Fruit fly (Drosophila melanogaster) whole organism, wandering third instar larva: ENCODE data around the gene CG2816.

ENCODE experiments used
- Abd-B ChIP-seq: fragments of >200 bp; optimal IDR thresholded peaks from 2 replicates; lab custom pipeline; 2017; ENCODE audit warnings: missing biosample characterization, missing genetic modification characterization
- CG32264 ChIP-seq: fragments of 200-800 bp; sonication (Bioruptor generic); optimal IDR thresholded peaks from 2 replicates; lab custom pipeline; 2016; ENCODE audit warnings: missing biosample characterization, missing genetic modification characterization
- CG9705 ChIP-seq: fragments of 200-800 bp; sonication (Bioruptor generic); optimal IDR thresholded peaks from 2 replicates; lab custom pipeline; 2018; ENCODE audit warnings: missing biosample characterization, mild to moderate bottlenecking, missing genetic modification characterization
- CrebA ChIP-seq: fragments of 200-800 bp; sonication (Bioruptor generic); optimal IDR thresholded peaks from 2 replicates; lab custom pipeline; 2016; ENCODE audit warnings: missing biosample characterization, mild to moderate bottlenecking, missing genetic modification characterization, borderline replicate concordance
- Dfd ChIP-seq: fragments of >200 bp; optimal IDR thresholded peaks from 2 replicates; lab custom pipeline; 2017; ENCODE audit warnings: missing biosample characterization, missing genetic modification characterization
- GATAd ChIP-seq: sonication (Bioruptor generic); optimal IDR thresholded peaks from 2 replicates; lab custom pipeline; 2016; ENCODE audit warnings: missing biosample characterization, missing genetic modification characterization
- HLH106 ChIP-seq: fragments of 200-800 bp; optimal IDR thresholded peaks from 3 replicates; lab custom pipeline; 2019; ENCODE audit warnings: missing biosample characterization, mild to moderate bottlenecking, missing genetic modification characterization, moderate library complexity
- Hr78 ChIP-seq: fragments of >200 bp; optimal IDR thresholded peaks from 2 replicates; lab custom pipeline; 2017; ENCODE audit warnings: missing biosample characterization, missing genetic modification characterization
- Hr83 ChIP-seq: fragments of 200-300 bp; sonication (Bioruptor generic); optimal IDR thresholded peaks from 2 replicates; lab custom pipeline; 2016; ENCODE audit warnings: missing biosample characterization, mild to moderate bottlenecking, missing genetic modification characterization, moderate library complexity; ENCODE audit not compliant: poor library complexity, severe bottlenecking
- Jra ChIP-seq: sonication (Bioruptor generic); optimal IDR thresholded peaks from 2 replicates; lab custom pipeline; 2016; ENCODE audit warnings: missing biosample characterization, missing genetic modification characterization
- Myc ChIP-seq: fragments of >200 bp; optimal IDR thresholded peaks from 2 replicates; lab custom pipeline; 2017
- OdsH ChIP-seq: fragments of 200-800 bp; sonication (Bioruptor generic); optimal IDR thresholded peaks from 2 replicates; lab custom pipeline; 2016; ENCODE audit warnings: missing biosample characterization, mild to moderate bottlenecking, missing genetic modification characterization
- Sp1 ChIP-seq: fragments of 200-800 bp; sonication (Bioruptor generic); optimal IDR thresholded peaks from 3 replicates; lab custom pipeline; 2019; ENCODE audit warnings: missing biosample characterization, mild to moderate bottlenecking, missing genetic modification characterization, moderate library complexity
- Vsx2 ChIP-seq: fragments of 200-300, 225-300 bp; sonication (Bioruptor generic); optimal IDR thresholded peaks from 2 replicates; lab custom pipeline; 2018; ENCODE audit warnings: missing biosample characterization, missing genetic modification characterization; ENCODE audit not compliant: partially characterized antibody
- brk ChIP-seq: fragments of 200-800 bp; sonication (Bioruptor generic); optimal IDR thresholded peaks from 2 replicates; lab custom pipeline; 2016; ENCODE audit warnings: missing biosample characterization, mild to moderate bottlenecking, missing genetic modification characterization
- dl ChIP-seq, 2 experiments: fragments of 175-275, 200-275 bp in 1 of 2; fragments of 200-275 bp in 1 of 2; sonication (Bioruptor generic); optimal IDR thresholded peaks; lab custom pipeline; 2018; ENCODE audit warnings: mild to moderate bottlenecking in 2 of 2, missing biosample characterization in 2 of 2, missing genetic modification characterization in 2 of 2, moderate library complexity in 2 of 2; ENCODE audit not compliant: partially characterized antibody in 2 of 2, insufficient read depth in 1 of 2
- dmrt93B ChIP-seq: fragments of 200-800 bp; sonication (Bioruptor generic); optimal IDR thresholded peaks from 2 replicates; lab custom pipeline; 2018; ENCODE audit warnings: missing biosample characterization, mild to moderate bottlenecking, missing genetic modification characterization
- dsf ChIP-seq: sonication (Bioruptor generic); optimal IDR thresholded peaks from 2 replicates; lab custom pipeline; 2016; ENCODE audit warnings: missing biosample characterization, missing genetic modification characterization, borderline replicate concordance
- ey ChIP-seq: fragments of 200-800 bp; sonication (Bioruptor generic); optimal IDR thresholded peaks from 2 replicates; lab custom pipeline; 2016; ENCODE audit warnings: missing biosample characterization, missing genetic modification characterization
- fru ChIP-seq: fragments of 200-800 bp; sonication (Bioruptor generic); optimal IDR thresholded peaks from 3 replicates; lab custom pipeline; 2016; ENCODE audit warnings: missing biosample characterization, mild to moderate bottlenecking, missing genetic modification characterization
- h ChIP-seq: fragments of 200-800 bp; sonication (Bioruptor generic); optimal IDR thresholded peaks from 3 replicates; lab custom pipeline; 2016; ENCODE audit warnings: missing biosample characterization, mild to moderate bottlenecking, missing genetic modification characterization
- lola ChIP-seq: fragments of >200 bp; optimal IDR thresholded peaks from 2 replicates; lab custom pipeline; 2017; ENCODE audit warnings: missing biosample characterization, missing genetic modification characterization
- psq ChIP-seq: fragments of 200-800 bp; sonication (Bioruptor generic); optimal IDR thresholded peaks from 3 replicates; lab custom pipeline; 2017; ENCODE audit warnings: missing biosample characterization, mild to moderate bottlenecking, missing genetic modification characterization, moderate library complexity
- sage ChIP-seq: fragments of 200-800 bp; sonication (Bioruptor generic); optimal IDR thresholded peaks from 2 replicates; lab custom pipeline; 2016; ENCODE audit warnings: missing biosample characterization, mild to moderate bottlenecking, missing genetic modification characterization
- sv ChIP-seq: fragments of 200-800 bp; sonication (Bioruptor generic); optimal IDR thresholded peaks from 3 replicates; lab custom pipeline; 2016; ENCODE audit warnings: missing biosample characterization, missing genetic modification characterization
- tai ChIP-seq: sonication (Bioruptor generic); optimal IDR thresholded peaks from 2 replicates; lab custom pipeline; 2016; ENCODE audit warnings: missing biosample characterization, missing genetic modification characterization
- usp ChIP-seq: fragments of >200 bp; optimal IDR thresholded peaks from 2 replicates; lab custom pipeline; 2017; ENCODE audit warnings: missing biosample characterization, missing genetic modification characterization
- woc ChIP-seq: sonication (Bioruptor generic); optimal IDR thresholded peaks from 2 replicates; lab custom pipeline; 2016; ENCODE audit warnings: missing biosample characterization, mild to moderate bottlenecking, missing genetic modification characterization

The CG2816 gene

dm6 chr2L:3669675-3670074, 33.8 kb upstream of the CG2816 start, which contains the start of gene Sfp24Bb:
Gene Sfp24Bb (minus strand): TSS chr2L:3669775.
- TF ChIP-seq Vsx2 (GFP tag; lab: Kevin White, UChicago) = no peak
- no peak for TF ChIP-seq dmrt93B
- no peak for TF ChIP-seq fru (GFP tag; lab: Kevin White, UChicago)
- no peak for TF ChIP-seq Jra (GFP tag; lab: Kevin White, UChicago)
- TF ChIP-seq CG32264 (GFP tag; lab: Kevin White, UChicago) = no peak
- TF ChIP-seq Myc (lab: Kevin White, UChicago) = no peak

- TF ChIP-seq woc (GFP tag; lab: Kevin White, UChicago) = no peak
- no peak for TF ChIP-seq OdsH
- TF ChIP-seq brk (GFP tag; lab: Kevin White, UChicago) = no peak
- TF ChIP-seq ey (GFP tag; lab: Kevin White, UChicago) = no peak
- no peak for TF ChIP-seq sage (GFP tag; lab: Kevin White, UChicago)
- TF ChIP-seq tai (GFP tag; lab: Kevin White, UChicago) = no peak
- no peak for TF ChIP-seq CG9705 (GFP tag; lab: Kevin White, UChicago)
- TF ChIP-seq sv = no peak
- no peak for TF ChIP-seq Hr78 (GFP tag; lab: Kevin White, UChicago)
- TF ChIP-seq Abd-B (GFP tag; lab: Kevin White, UChicago) = no peak
- TF ChIP-seq, all 38 proteins: peak for 0
Measured at dm6 chr2L:3670481-3670880, 33.0 kb upstream of the CG2816 start, which contains the start of gene Sfp24Bc. Gene Sfp24Bc (minus strand): TSS chr2L:3670581.

dm6 chr2L:3675770-3676169, 27.7 kb upstream of the CG2816 start:
- no peak for TF ChIP-seq dsf (GFP tag; lab: Kevin White, UChicago)
- TF ChIP-seq tai (GFP tag; lab: Kevin White, UChicago) = no peak
- no peak for TF ChIP-seq CG32264 (GFP tag; lab: Kevin White, UChicago)
- TF ChIP-seq ey (GFP tag; lab: Kevin White, UChicago) = no peak
- no peak for TF ChIP-seq fru (GFP tag; lab: Kevin White, UChicago)
- TF ChIP-seq CG9705 (GFP tag; lab: Kevin White, UChicago) = no peak
- TF ChIP-seq HLH106 = no peak
- TF ChIP-seq brk (GFP tag; lab: Kevin White, UChicago) = no peak
- TF ChIP-seq GATAd (GFP tag; lab: Kevin White, UChicago) = no peak
- TF ChIP-seq dl (GFP tag; optimal IDR thresholded peaks at IDR 0.05; lab: Kevin White, UChicago; ENCODE audit: insufficient read depth in 1 of 2, partially characterized antibody in 2 of 2) = no peak
- no peak for TF ChIP-seq sage (GFP tag; lab: Kevin White, UChicago)
- TF ChIP-seq psq (GFP tag; lab: Kevin White, UChicago) = no peak

dm6 chr2L:3681338-3681737, 22.1 kb upstream of the CG2816 start:
- no peak for TF ChIP-seq dsf (GFP tag; lab: Kevin White, UChicago)
- TF ChIP-seq HLH106 = no peak
- no peak for TF ChIP-seq lola (GFP tag; lab: Kevin White, UChicago)
- no peak for TF ChIP-seq psq (GFP tag; lab: Kevin White, UChicago)
- no peak for TF ChIP-seq Jra (GFP tag; lab: Kevin White, UChicago)
- TF ChIP-seq Sp1 (GFP tag; lab: Kevin White, UChicago) = no peak
- TF ChIP-seq dl (GFP tag; optimal IDR thresholded peaks at IDR 0.05; lab: Kevin White, UChicago; ENCODE audit: insufficient read depth in 1 of 2, partially characterized antibody in 2 of 2) = no peak
- no peak for TF ChIP-seq CG9705 (GFP tag; lab: Kevin White, UChicago)
- TF ChIP-seq sage (GFP tag; lab: Kevin White, UChicago) = no peak
- TF ChIP-seq Abd-B (GFP tag; lab: Kevin White, UChicago) = no peak
- TF ChIP-seq h (GFP tag; lab: Kevin White, UChicago) = no peak
- TF ChIP-seq usp = no peak
- TF ChIP-seq Hr78 (GFP tag; lab: Kevin White, UChicago) = no peak
- no peak for TF ChIP-seq Dfd

dm6 chr2L:3682489-3682888, 21.0 kb upstream of the CG2816 start:
- TF ChIP-seq dmrt93B (no peak), usp (no peak), Hr83 (GFP tag; lab: Kevin White, UChicago) (no peak), CrebA (GFP tag; lab: Kevin White, UChicago) (no peak)
